Worm (Caenorhabditis elegans): ENCODE results near the gene T01G6.10.

The T01G6.10 gene

DNA sequence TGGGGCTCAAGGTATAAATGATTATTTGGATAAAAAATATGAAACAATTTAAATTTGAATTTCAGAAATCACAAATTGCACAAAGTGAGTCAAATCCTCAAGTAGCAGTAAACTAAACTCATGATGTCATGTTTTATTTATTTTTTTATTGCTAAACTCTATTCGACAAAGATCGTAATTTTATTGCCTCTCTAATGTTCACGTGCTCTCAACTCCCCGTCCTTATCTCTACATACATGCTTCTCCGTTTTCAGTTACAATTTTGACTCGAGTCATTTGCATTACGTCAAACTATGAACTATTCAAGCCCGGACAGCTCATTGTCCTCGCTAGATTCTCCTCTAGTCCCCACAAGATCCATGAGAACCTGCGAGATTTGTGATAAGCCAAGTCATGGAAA, 28.5 kb downstream of the T01G6.10 start, which contains the start of gene nhr-99:
nhr-99 (plus strand) TSS at position 263 of the 400 bp plus-strand sequence.
- TF ChIP-seq ztf-23 (GFP tag; IDR thresholded peaks at IDR 0.05) = no peak
- TF ChIP-seq ztf-29 (GFP tag; IDR thresholded peaks at IDR 0.05) = no peak
- no peak for TF ChIP-seq med-1 (GFP tag; optimal IDR thresholded peaks at IDR 0.05; ENCODE audit: insufficient read depth)
- TF ChIP-seq T22C8.4 (GFP tag; IDR thresholded peaks at IDR 0.05) = no peak
- no peak for TF ChIP-seq tab-1 (GFP tag; IDR thresholded peaks at IDR 0.05)
- TF ChIP-seq ref-1 (GFP tag; conservative IDR thresholded peaks at IDR 0.05) = no peak
- no peak for TF ChIP-seq flt-1 (GFP tag; IDR thresholded peaks at IDR 0.05)
- no peak for TF ChIP-seq cog-1 (tag; optimal IDR thresholded peaks at IDR 0.05)
- no peak for TF ChIP-seq klf-2 (GFP tag; conservative IDR thresholded peaks at IDR 0.05)

DNA sequence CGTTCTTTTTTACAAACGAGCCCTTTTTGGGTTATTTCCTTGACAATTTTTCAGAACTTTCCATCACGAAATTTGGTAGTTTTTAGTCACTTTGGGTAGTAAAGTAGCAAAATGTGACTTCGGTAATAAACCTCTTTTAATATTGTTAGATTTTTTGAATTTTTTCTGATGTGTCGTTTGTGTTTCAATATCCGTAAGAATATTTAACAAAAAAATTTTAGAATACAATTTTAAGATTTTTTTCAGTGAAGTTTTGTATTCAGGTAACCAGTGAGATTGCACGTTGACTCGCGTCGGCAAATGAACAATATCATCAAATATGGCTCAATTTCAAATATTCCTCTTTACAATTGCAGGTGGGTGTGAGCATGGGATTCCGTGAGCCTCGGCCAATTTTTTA, 30.4 kb downstream of the T01G6.10 start, which contains the start of gene srt-31:
srt-31 (plus strand) TSS at position 301 of the 400 bp plus-strand sequence.
- TF ChIP-seq ztf-23 (GFP tag; IDR thresholded peaks at IDR 0.05) = no peak
- no peak for TF ChIP-seq cog-1 (tag; optimal IDR thresholded peaks at IDR 0.05)
- no peak for TF ChIP-seq med-1 (GFP tag; optimal IDR thresholded peaks at IDR 0.05; ENCODE audit: insufficient read depth)
- no peak for TF ChIP-seq ref-1 (GFP tag; conservative IDR thresholded peaks at IDR 0.05)
- no peak for TF ChIP-seq flt-1 (GFP tag; IDR thresholded peaks at IDR 0.05)
- TF ChIP-seq tab-1 (GFP tag; IDR thresholded peaks at IDR 0.05) = no peak
- no peak for TF ChIP-seq T22C8.4 (GFP tag; IDR thresholded peaks at IDR 0.05)
- TF ChIP-seq klf-2 (GFP tag; conservative IDR thresholded peaks at IDR 0.05) = no peak
- TF ChIP-seq ztf-29 (GFP tag; IDR thresholded peaks at IDR 0.05) = no peak

DNA sequence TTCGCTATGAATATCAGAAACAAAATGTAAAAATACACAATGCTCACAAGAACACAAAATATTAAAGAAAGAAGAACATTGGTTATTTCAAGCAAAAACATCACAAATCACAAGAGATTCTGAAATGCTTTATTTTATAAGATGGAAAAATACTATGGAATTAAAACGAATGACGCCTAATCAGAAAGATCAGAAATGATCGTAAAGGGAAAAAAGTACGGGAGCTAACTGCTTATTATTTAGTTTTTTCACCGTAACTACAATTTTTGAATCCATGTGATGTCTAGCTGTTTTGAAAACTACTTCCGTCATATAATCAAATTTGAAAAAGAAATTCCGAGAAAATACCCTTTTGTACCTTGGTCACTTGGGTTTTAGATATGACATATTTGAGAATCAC, 34.6 kb downstream of the T01G6.10 start, which contains the start of gene srbc-57:
srbc-57 (minus strand) TSS at position 101 of the 400 bp plus-strand sequence.
- TF ChIP-seq cog-1 (tag; optimal IDR thresholded peaks at IDR 0.05) = no peak
- TF ChIP-seq tab-1 (GFP tag; IDR thresholded peaks at IDR 0.05) = no peak
- TF ChIP-seq ztf-29 (GFP tag; IDR thresholded peaks at IDR 0.05) = no peak
- TF ChIP-seq med-1 (GFP tag; optimal IDR thresholded peaks at IDR 0.05; ENCODE audit: insufficient read depth) = no peak
- TF ChIP-seq ztf-23 (GFP tag; IDR thresholded peaks at IDR 0.05) = no peak

DNA sequence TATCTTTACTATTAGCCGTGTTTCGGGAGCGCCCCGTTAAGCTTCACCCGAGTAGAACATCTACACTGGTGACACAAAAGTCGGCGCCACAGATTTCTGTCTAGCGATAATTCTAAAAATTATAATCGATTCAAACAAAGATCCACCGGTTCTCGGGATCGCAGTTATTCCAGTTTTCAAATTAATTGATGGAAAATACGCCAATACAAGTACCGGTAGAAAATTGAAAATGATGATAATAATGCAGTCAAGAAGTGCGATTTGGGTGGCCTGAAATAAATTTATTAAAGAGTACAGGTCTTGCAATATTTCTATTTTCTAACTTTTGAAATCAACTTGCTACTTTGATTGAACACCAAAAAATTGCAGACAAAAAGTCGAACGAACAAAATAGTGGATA, 35.5 kb downstream of the T01G6.10 start:
- TF ChIP-seq med-1 (GFP tag; optimal IDR thresholded peaks at IDR 0.05; ENCODE audit: insufficient read depth) (no peak), tab-1 (GFP tag; IDR thresholded peaks at IDR 0.05) (no peak), ztf-23 (GFP tag; IDR thresholded peaks at IDR 0.05) (no peak), ztf-29 (GFP tag; IDR thresholded peaks at IDR 0.05) (no peak), cog-1 (tag; optimal IDR thresholded peaks at IDR 0.05) (no peak), klf-2 (GFP tag; conservative IDR thresholded peaks at IDR 0.05) (no peak), flt-1 (GFP tag; IDR thresholded peaks at IDR 0.05) (no peak), T22C8.4 (GFP tag; IDR thresholded peaks at IDR 0.05) (no peak), ref-1 (GFP tag; conservative IDR thresholded peaks at IDR 0.05) (no peak)

DNA sequence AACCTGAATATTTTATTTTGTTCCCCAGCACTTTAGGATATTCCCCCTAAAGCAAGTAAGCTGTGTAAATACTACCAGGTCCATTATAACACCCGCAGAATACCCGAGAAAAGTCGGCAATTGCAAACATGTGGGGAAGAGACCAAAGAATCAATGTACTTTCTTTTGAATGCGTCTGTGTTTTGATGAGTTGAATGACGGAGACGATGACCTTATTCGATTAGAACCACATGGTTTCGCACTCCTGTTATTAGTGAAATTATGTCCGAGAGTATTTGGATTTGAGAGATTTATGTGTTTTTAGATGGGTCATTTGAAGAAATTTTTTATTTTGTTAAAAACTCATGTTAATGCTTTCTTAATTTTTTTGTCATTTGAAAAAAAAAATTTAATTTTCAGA, 37.7 kb downstream of the T01G6.10 start:
- TF ChIP-seq ztf-29 (GFP tag; IDR thresholded peaks at IDR 0.05) (no peak), klf-2 (GFP tag; conservative IDR thresholded peaks at IDR 0.05) (no peak), tab-1 (GFP tag; IDR thresholded peaks at IDR 0.05) (no peak), med-1 (GFP tag; optimal IDR thresholded peaks at IDR 0.05; ENCODE audit: insufficient read depth) (no peak), T22C8.4 (GFP tag; IDR thresholded peaks at IDR 0.05) (no peak), ref-1 (GFP tag; conservative IDR thresholded peaks at IDR 0.05) (no peak), flt-1 (GFP tag; IDR thresholded peaks at IDR 0.05) (no peak), ztf-23 (GFP tag; IDR thresholded peaks at IDR 0.05) (no peak), cog-1 (tag; optimal IDR thresholded peaks at IDR 0.05) (no peak)

DNA sequence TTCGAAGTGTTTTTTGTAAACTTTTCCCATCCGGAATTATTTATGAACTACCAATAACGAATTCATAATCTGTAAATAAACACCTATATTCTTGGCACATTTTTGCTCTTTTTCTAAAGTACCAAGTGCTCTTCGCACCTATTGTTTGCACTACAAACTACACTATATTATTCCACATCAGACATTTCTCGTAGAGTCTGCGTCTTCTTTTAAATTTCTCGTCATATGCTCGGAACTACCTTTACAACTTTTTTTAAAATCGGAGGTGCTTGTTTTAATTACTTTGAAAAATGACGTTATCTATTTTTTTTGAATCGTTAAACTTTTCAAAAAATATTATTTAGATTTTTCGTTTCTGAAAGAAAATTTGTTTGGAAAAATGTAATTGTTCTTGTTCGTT, 38.2 kb downstream of the T01G6.10 start, which contains the start of gene nhr-201:
nhr-201 (plus strand) TSS at position 29 of the 400 bp plus-strand sequence.
- TF ChIP-seq ref-1 (GFP tag; conservative IDR thresholded peaks at IDR 0.05) (no peak), cog-1 (tag; optimal IDR thresholded peaks at IDR 0.05) (no peak)

DNA sequence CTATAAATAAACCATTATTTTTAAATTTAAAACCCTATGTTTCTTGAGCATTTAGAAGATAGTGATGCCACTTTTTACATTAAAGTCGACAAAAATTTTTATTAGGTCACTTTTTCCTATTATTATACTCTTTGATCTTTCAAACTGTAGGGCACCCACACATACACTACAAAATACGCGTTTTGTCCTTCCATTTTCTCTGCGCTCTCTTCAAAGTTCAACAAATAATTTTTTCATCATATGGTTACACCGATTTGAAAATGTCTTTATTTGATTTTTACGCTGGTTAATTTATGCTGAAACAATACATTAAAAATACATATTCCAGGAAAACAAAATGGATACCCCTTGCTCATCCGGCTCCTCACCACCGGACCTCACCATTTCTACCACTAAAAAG, 40.8 kb downstream of the T01G6.10 start, which contains the start of gene nhr-202:
nhr-202 (plus strand) TSS at position 326 of the 400 bp plus-strand sequence.
- TF ChIP-seq tab-1 (GFP tag; IDR thresholded peaks at IDR 0.05) (no peak), ref-1 (GFP tag; conservative IDR thresholded peaks at IDR 0.05) (no peak), klf-2 (GFP tag; conservative IDR thresholded peaks at IDR 0.05) (no peak), ztf-29 (GFP tag; IDR thresholded peaks at IDR 0.05) (no peak), ztf-23 (GFP tag; IDR thresholded peaks at IDR 0.05) (no peak), T22C8.4 (GFP tag; IDR thresholded peaks at IDR 0.05) (no peak), med-1 (GFP tag; optimal IDR thresholded peaks at IDR 0.05; ENCODE audit: insufficient read depth) (no peak), flt-1 (GFP tag; IDR thresholded peaks at IDR 0.05) (no peak), cog-1 (tag; optimal IDR thresholded peaks at IDR 0.05) (no peak)

DNA sequence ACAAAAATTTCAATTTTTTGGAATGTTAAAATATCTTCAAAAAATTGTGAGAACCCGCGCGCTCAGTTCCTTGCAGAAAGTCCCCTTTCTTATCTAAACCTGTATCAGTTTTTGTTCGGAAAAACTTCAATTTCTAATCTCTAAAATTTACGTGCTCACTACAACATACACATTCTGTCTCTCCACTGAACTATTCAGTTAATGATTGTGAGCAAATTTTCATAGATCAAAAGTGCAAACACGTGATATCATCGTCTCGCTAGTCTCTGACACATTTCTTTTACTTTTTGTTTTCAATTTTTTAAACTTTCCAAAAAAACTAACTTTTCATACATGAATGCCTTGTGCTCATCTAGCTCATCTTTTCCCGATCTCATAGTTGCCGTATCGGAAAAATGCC, 43.6 kb downstream of the T01G6.10 start, which contains the start of gene nhr-203:
nhr-203 (plus strand) TSS at position 332 of the 400 bp plus-strand sequence.
- TF ChIP-seq tab-1 (GFP tag; IDR thresholded peaks at IDR 0.05) (no peak), cog-1 (tag; optimal IDR thresholded peaks at IDR 0.05) (no peak), ztf-29 (GFP tag; IDR thresholded peaks at IDR 0.05) (no peak), flt-1 (GFP tag; IDR thresholded peaks at IDR 0.05) (no peak), klf-2 (GFP tag; conservative IDR thresholded peaks at IDR 0.05) (no peak), med-1 (GFP tag; optimal IDR thresholded peaks at IDR 0.05; ENCODE audit: insufficient read depth) (no peak), ref-1 (GFP tag; conservative IDR thresholded peaks at IDR 0.05) (no peak), T22C8.4 (GFP tag; IDR thresholded peaks at IDR 0.05) (no peak), ztf-23 (GFP tag; IDR thresholded peaks at IDR 0.05) (no peak)

DNA sequence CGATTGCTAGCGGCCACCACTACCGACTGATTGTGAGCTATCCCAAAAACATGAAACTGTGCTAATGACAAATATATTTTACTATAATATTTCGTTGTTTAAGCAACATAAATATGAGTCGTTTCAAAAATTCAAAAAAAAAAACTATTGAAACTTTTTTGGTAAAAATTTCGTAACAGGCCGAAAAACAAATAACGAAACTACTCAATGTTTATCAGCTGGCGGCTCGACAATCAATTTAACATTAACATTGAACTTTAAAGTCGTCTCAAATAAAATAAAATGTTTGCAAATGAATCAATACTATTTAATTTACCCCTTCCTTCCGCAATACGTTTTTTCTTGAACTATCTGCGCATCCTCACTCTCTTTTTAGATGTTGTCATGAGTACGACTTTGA, 45.2 kb downstream of the T01G6.10 start:
- TF ChIP-seq tab-1 (GFP tag; IDR thresholded peaks at IDR 0.05) (no peak), ztf-23 (GFP tag; IDR thresholded peaks at IDR 0.05) (no peak), med-1 (GFP tag; optimal IDR thresholded peaks at IDR 0.05; ENCODE audit: insufficient read depth) (no peak), ztf-29 (GFP tag; IDR thresholded peaks at IDR 0.05) (no peak), cog-1 (tag; optimal IDR thresholded peaks at IDR 0.05) (no peak), T22C8.4 (GFP tag; IDR thresholded peaks at IDR 0.05) (no peak), ref-1 (GFP tag; conservative IDR thresholded peaks at IDR 0.05) (no peak), klf-2 (GFP tag; conservative IDR thresholded peaks at IDR 0.05) (no peak), flt-1 (GFP tag; IDR thresholded peaks at IDR 0.05) (no peak)

DNA sequence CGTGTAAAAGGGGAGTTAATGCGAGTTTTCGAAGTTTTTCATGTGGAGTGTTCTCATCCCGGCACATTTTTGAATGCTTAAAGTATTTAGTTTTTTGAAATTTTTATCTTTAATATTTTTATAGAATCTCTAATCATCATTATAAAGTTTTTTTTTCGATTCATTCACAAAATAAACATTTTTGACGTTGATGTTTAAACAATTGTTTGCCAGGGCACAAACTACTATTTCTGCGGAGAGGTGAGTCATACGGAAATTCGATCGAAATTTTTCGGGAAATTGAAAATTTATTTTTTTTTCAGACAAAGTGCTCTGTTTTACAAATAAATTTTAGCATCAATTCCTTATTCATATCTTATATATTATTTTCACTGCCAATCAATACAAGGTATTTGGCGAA, 49.5 kb downstream of the T01G6.10 start, which contains the start of gene nhr-98:
nhr-98 (plus strand) TSS at position 301 of the 400 bp plus-strand sequence.
- TF ChIP-seq T22C8.4 (GFP tag; IDR thresholded peaks at IDR 0.05) (no peak), flt-1 (GFP tag; IDR thresholded peaks at IDR 0.05) (no peak), med-1 (GFP tag; optimal IDR thresholded peaks at IDR 0.05; ENCODE audit: insufficient read depth) (no peak), ztf-23 (GFP tag; IDR thresholded peaks at IDR 0.05) (no peak), ztf-29 (GFP tag; IDR thresholded peaks at IDR 0.05) (no peak), ref-1 (GFP tag; conservative IDR thresholded peaks at IDR 0.05) (no peak), klf-2 (GFP tag; conservative IDR thresholded peaks at IDR 0.05) (no peak), tab-1 (GFP tag; IDR thresholded peaks at IDR 0.05) (no peak), cog-1 (tag; optimal IDR thresholded peaks at IDR 0.05) (no peak)

Measured in whole organism, midembryonic.